Fruit fly (Drosophila melanogaster) whole organism, wandering third instar larva: ENCODE data around the gene CG14270.

ENCODE experiments used
- Abd-B ChIP-seq: fragments of >200 bp; optimal IDR thresholded peaks from 2 replicates; lab custom pipeline; 2017; ENCODE audit warnings: missing biosample characterization, missing genetic modification characterization
- Dfd ChIP-seq: fragments of >200 bp; optimal IDR thresholded peaks from 2 replicates; lab custom pipeline; 2017; ENCODE audit warnings: missing biosample characterization, missing genetic modification characterization
- Hr78 ChIP-seq: fragments of >200 bp; optimal IDR thresholded peaks from 2 replicates; lab custom pipeline; 2017; ENCODE audit warnings: missing biosample characterization, missing genetic modification characterization
- N ChIP-seq: fragments of >200 bp; optimal IDR thresholded peaks from 2 replicates; lab custom pipeline; 2018; ENCODE audit warnings: missing biosample characterization, missing external identifiers, missing genetic modification characterization
- OdsH ChIP-seq: fragments of 200-800 bp; sonication (Bioruptor generic); optimal IDR thresholded peaks from 2 replicates; lab custom pipeline; 2016; ENCODE audit warnings: missing biosample characterization, mild to moderate bottlenecking, missing genetic modification characterization
- Sp1 ChIP-seq: fragments of 200-800 bp; sonication (Bioruptor generic); optimal IDR thresholded peaks from 3 replicates; lab custom pipeline; 2019; ENCODE audit warnings: missing biosample characterization, mild to moderate bottlenecking, missing genetic modification characterization, moderate library complexity
- Vsx2 ChIP-seq: fragments of 200-300, 225-300 bp; sonication (Bioruptor generic); optimal IDR thresholded peaks from 2 replicates; lab custom pipeline; 2018; ENCODE audit warnings: missing biosample characterization, missing genetic modification characterization; ENCODE audit not compliant: partially characterized antibody
- h ChIP-seq: fragments of 200-800 bp; sonication (Bioruptor generic); optimal IDR thresholded peaks from 3 replicates; lab custom pipeline; 2016; ENCODE audit warnings: missing biosample characterization, mild to moderate bottlenecking, missing genetic modification characterization
- psq ChIP-seq: fragments of 200-800 bp; sonication (Bioruptor generic); optimal IDR thresholded peaks from 3 replicates; lab custom pipeline; 2017; ENCODE audit warnings: missing biosample characterization, mild to moderate bottlenecking, missing genetic modification characterization, moderate library complexity
- sage ChIP-seq: fragments of 200-800 bp; sonication (Bioruptor generic); optimal IDR thresholded peaks from 2 replicates; lab custom pipeline; 2016; ENCODE audit warnings: missing biosample characterization, mild to moderate bottlenecking, missing genetic modification characterization
- usp ChIP-seq: fragments of >200 bp; optimal IDR thresholded peaks from 2 replicates; lab custom pipeline; 2017; ENCODE audit warnings: missing biosample characterization, missing genetic modification characterization

- TF ChIP-seq psq (GFP tag; lab: Kevin White, UChicago) (no peak), usp (GFP tag; lab: Kevin White, UChicago) (no peak), h (GFP tag; lab: Kevin White, UChicago) (no peak), Hr78 (GFP tag; lab: Kevin White, UChicago) (no peak), sage (GFP tag; lab: Kevin White, UChicago) (no peak), Vsx2 (no peak), OdsH (GFP tag; lab: Kevin White, UChicago) (no peak), Abd-B (GFP tag; lab: Kevin White, UChicago) (no peak), Sp1 (GFP tag; lab: Kevin White, UChicago) (no peak), N (GFP tag; lab: Kevin White, UChicago) (no peak), Dfd (GFP tag; lab: Kevin White, UChicago) (no peak)
Observed at dm6 chrX:3514016-3514415, 28.8 kb upstream of the CG14270 start, which contains the start of gene CG13021.
